Fruit fly (Drosophila melanogaster) whole organism, embryonic: ENCODE data around the gene CG45066.

Experiments
- Asciz ChIP-seq: fragments of 200-800 bp; sonication (Bioruptor generic); optimal IDR thresholded peaks from 2 replicates; lab custom pipeline; 2017; ENCODE audit warnings: missing biosample characterization, mild to moderate bottlenecking, missing genetic modification characterization, missing genetic modification reagents
- BEAF-32 ChIP-seq: fragments of 200-800 bp; sonication (Bioruptor generic); optimal IDR thresholded peaks from 3 replicates; lab custom pipeline; 2017; ENCODE audit warnings: missing biosample characterization, missing genetic modification characterization, mild to moderate bottlenecking, moderate library complexity, missing genetic modification reagents
- CG10209 ChIP-seq: fragments of 200-800 bp; sonication (Bioruptor generic); optimal IDR thresholded peaks from 3 replicates; lab custom pipeline; 2017; ENCODE audit warnings: missing biosample characterization, mild to moderate bottlenecking, missing genetic modification characterization, missing genetic modification reagents
- CG11398 ChIP-seq: fragments of 200-800 bp; sonication (Bioruptor generic); optimal IDR thresholded peaks from 2 replicates; lab custom pipeline; 2016; ENCODE audit warnings: missing biosample characterization, missing genetic modification characterization
- CG12659 ChIP-seq: fragments of 200-800 bp; sonication (Bioruptor generic); optimal IDR thresholded peaks from 3 replicates; lab custom pipeline; 2017; ENCODE audit warnings: mild to moderate bottlenecking, missing biosample characterization, missing genetic modification reagents, missing genetic modification characterization
- CG15479 ChIP-seq: fragments of 200-800 bp; sonication (Bioruptor generic); optimal IDR thresholded peaks from 3 replicates; lab custom pipeline; 2019; ENCODE audit warnings: missing biosample characterization, mild to moderate bottlenecking, missing genetic modification characterization, moderate library complexity
- CG17361 ChIP-seq: fragments of 200-800 bp; sonication (Bioruptor generic); IDR thresholded peaks from 3 replicates; pipeline ENCODE4 v1.3.6; 2022; ENCODE audit warnings: missing biosample characterization, missing genetic modification characterization
- CG18476 ChIP-seq: fragments of 200-800 bp; sonication (Bioruptor generic); optimal IDR thresholded peaks from 2 replicates; lab custom pipeline; 2016; ENCODE audit warnings: missing biosample characterization, mild to moderate bottlenecking, missing genetic modification characterization
- CG3847 ChIP-seq: fragments of 200-800 bp; sonication (Bioruptor generic); IDR thresholded peaks from 2 replicates; pipeline ENCODE4 v1.3.6; 2022; ENCODE audit warnings: missing biosample characterization, missing genetic modification characterization
- CG4820 ChIP-seq: fragments of 200-800 bp; sonication (Bioruptor generic); optimal IDR thresholded peaks from 3 replicates; lab custom pipeline; 2016; ENCODE audit warnings: missing biosample characterization, missing genetic modification characterization
- CG5180 ChIP-seq: fragments of 200-800 bp; sonication (Bioruptor generic); optimal IDR thresholded peaks from 3 replicates; lab custom pipeline; 2017; ENCODE audit warnings: missing biosample characterization, missing genetic modification characterization, mild to moderate bottlenecking, moderate library complexity, missing genetic modification reagents
- CG5953 ChIP-seq: fragments of 200-800 bp; sonication (Bioruptor generic); IDR thresholded peaks from 2 replicates; pipeline ENCODE4 v1.3.6; 2022; ENCODE audit warnings: missing biosample characterization, missing genetic modification characterization
- CG9817 ChIP-seq: fragments of 200-800 bp; sonication (Bioruptor generic); optimal IDR thresholded peaks from 2 replicates; lab custom pipeline; 2018; ENCODE audit warnings: missing biosample characterization, mild to moderate bottlenecking, missing genetic modification characterization, moderate library complexity
- D ChIP-seq, 2 experiments: fragments of 200-800 bp in 1 of 2; fragments of >200 bp in 1 of 2; sonication (Bioruptor generic) in 1 of 2; optimal IDR thresholded peaks; 2 replicates in 1 of 2; 3 replicates in 1 of 2; lab custom pipeline; 2017; ENCODE audit warnings: mild to moderate bottlenecking in 1 of 2, missing biosample characterization in 1 of 2, missing genetic modification characterization in 1 of 2, missing genetic modification reagents in 1 of 2
- Doc2 ChIP-seq: fragments of 200-800 bp; sonication (Bioruptor generic); IDR thresholded peaks from 2 replicates; pipeline ENCODE4 v1.3.6; 2022; ENCODE audit warnings: missing biosample characterization, missing genetic modification characterization
- Dp ChIP-seq: fragments of 200-800 bp; sonication (Bioruptor generic); optimal IDR thresholded peaks from 2 replicates; lab custom pipeline; 2018; ENCODE audit warnings: missing biosample characterization, mild to moderate bottlenecking, missing genetic modification characterization, moderate library complexity
- Drgx ChIP-seq: fragments of 200-800 bp; sonication (Bioruptor generic); IDR thresholded peaks from 2 replicates; pipeline ENCODE4 v1.3.6; 2022; ENCODE audit warnings: missing biosample characterization, missing genetic modification characterization
- Ets65A ChIP-seq: fragments of 200-800 bp; sonication (Bioruptor generic); peaks from one replicate; lab custom pipeline; 2016; ENCODE audit warnings: missing biosample characterization, missing genetic modification characterization
- Gsc ChIP-seq: fragments of 200-800 bp; sonication (Bioruptor generic); IDR thresholded peaks from 2 replicates; pipeline ENCODE4 v1.3.6; 2022; ENCODE audit warnings: missing biosample characterization, missing genetic modification characterization
- Hmr ChIP-seq: fragments of 200-800 bp; sonication (Bioruptor generic); optimal IDR thresholded peaks from 3 replicates; lab custom pipeline; 2017; ENCODE audit warnings: mild to moderate bottlenecking, missing biosample characterization, missing genetic modification reagents, missing genetic modification characterization
- Lhr ChIP-seq: fragments of 200-800 bp; sonication (Bioruptor generic); optimal IDR thresholded peaks from 3 replicates; lab custom pipeline; 2017; ENCODE audit warnings: mild to moderate bottlenecking, missing biosample characterization, missing genetic modification reagents, missing genetic modification characterization
- NC2β ChIP-seq: fragments of 200-800 bp; sonication (Bioruptor generic); optimal IDR thresholded peaks from 2 replicates; lab custom pipeline; 2016; ENCODE audit warnings: missing biosample characterization, missing genetic modification characterization
- Nf-YA ChIP-seq: fragments of 200-800 bp; sonication (Bioruptor generic); IDR thresholded peaks from 2 replicates; pipeline ENCODE4 v1.3.6; 2022; ENCODE audit warnings: missing biosample characterization, missing genetic modification characterization
- Rfx ChIP-seq: fragments of 200-800 bp; sonication (Bioruptor generic); IDR thresholded peaks from 2 replicates; pipeline ENCODE4 v1.3.6; 2022; ENCODE audit warnings: missing biosample characterization, missing genetic modification characterization
- Spps ChIP-seq: fragments of 200-800 bp; sonication (Bioruptor generic); optimal IDR thresholded peaks from 2 replicates; lab custom pipeline; 2018; ENCODE audit warnings: missing biosample characterization, mild to moderate bottlenecking, missing genetic modification characterization
- Usf ChIP-seq: fragments of 200-800 bp; sonication (Bioruptor generic); optimal IDR thresholded peaks from 2 replicates; lab custom pipeline; 2017; ENCODE audit warnings: missing genotype, missing biosample characterization, missing genetic modification characterization
- bbx ChIP-seq: fragments of 200-800 bp; sonication (Bioruptor generic); IDR thresholded peaks from 2 replicates; pipeline ENCODE4 v1.3.6; 2022; ENCODE audit warnings: missing biosample characterization, missing genetic modification characterization; ENCODE audit not compliant: partially characterized antibody
- btn ChIP-seq: fragments of 200-800 bp; sonication (Bioruptor generic); optimal IDR thresholded peaks from 2 replicates; lab custom pipeline; 2016; ENCODE audit warnings: missing biosample characterization, missing genetic modification characterization
- chif ChIP-seq, 2 experiments: fragments of 200-800 bp; sonication (Bioruptor generic); optimal IDR thresholded peaks; 3 replicates each; lab custom pipeline; 2016; ENCODE audit warnings: missing biosample characterization in 2 of 2, missing genetic modification characterization in 2 of 2
- chinmo ChIP-seq: fragments of 200-800 bp; sonication (Bioruptor generic); IDR thresholded peaks from 4 replicates; pipeline ENCODE4 v1.3.6; 2022; ENCODE audit warnings: missing biosample characterization, missing genetic modification characterization; ENCODE audit not compliant: partially characterized antibody
- cwo ChIP-seq: fragments of 200-800 bp; sonication (Bioruptor generic); optimal IDR thresholded peaks from 3 replicates; lab custom pipeline; 2017; ENCODE audit warnings: missing biosample characterization, missing genetic modification characterization, mild to moderate bottlenecking, moderate library complexity, missing genetic modification reagents
- emc ChIP-seq: fragments of 200-800 bp; sonication (Bioruptor generic); optimal IDR thresholded peaks from 2 replicates; lab custom pipeline; 2016; ENCODE audit warnings: missing biosample characterization, missing genetic modification characterization
- en ChIP-seq: fragments of 200-800 bp; sonication (Bioruptor generic); optimal IDR thresholded peaks from 2 replicates; lab custom pipeline; 2016; ENCODE audit warnings: missing biosample characterization, missing genetic modification characterization
- fd102C ChIP-seq: fragments of 200-800 bp; sonication (Bioruptor generic); optimal IDR thresholded peaks from 2 replicates; lab custom pipeline; 2018; ENCODE audit warnings: missing biosample characterization, mild to moderate bottlenecking, missing genetic modification characterization, moderate library complexity
- ftz-f1 ChIP-seq: fragments of 200-800 bp; sonication (Bioruptor generic); optimal IDR thresholded peaks from 2 replicates; lab custom pipeline; 2016; ENCODE audit warnings: missing biosample characterization, missing genetic modification characterization
- gcm2 ChIP-seq: fragments of 200-800 bp; sonication (Bioruptor generic); optimal IDR thresholded peaks from 2 replicates; lab custom pipeline; 2016; ENCODE audit warnings: missing biosample characterization, missing genetic modification characterization
- gsb ChIP-seq: fragments of 200-800 bp; sonication (Bioruptor generic); IDR thresholded peaks from 2 replicates; pipeline ENCODE4 v1.3.6; 2022; ENCODE audit warnings: missing biosample characterization, missing genetic modification characterization
- hb ChIP-seq: fragments of 200-800 bp; sonication (Bioruptor generic); IDR thresholded peaks from 3 replicates; pipeline ENCODE4 v1.3.6; 2022; ENCODE audit warnings: missing biosample characterization, missing genetic modification characterization; ENCODE audit not compliant: partially characterized antibody
- hth ChIP-seq: fragments of >200 bp; optimal IDR thresholded peaks from 2 replicates; lab custom pipeline; 2017; ENCODE audit warnings: inconsistent platforms
- kay ChIP-seq: fragments of 200-800 bp; sonication (Bioruptor generic); optimal IDR thresholded peaks from 2 replicates; lab custom pipeline; 2016; ENCODE audit warnings: missing biosample characterization, missing genetic modification characterization
- lov ChIP-seq, 2 experiments: fragments of 200-800 bp in 1 of 2; fragments of >200 bp in 1 of 2; sonication (Bioruptor generic) in 1 of 2; IDR thresholded peaks in 1 of 2; optimal IDR thresholded peaks in 1 of 2; 2 replicates in 1 of 2; 3 replicates in 1 of 2; pipeline versions ENCODE4 v1.3.6 to Lab custom; 2017 to 2022; ENCODE audit warnings: missing biosample characterization in 1 of 2, missing genetic modification characterization in 1 of 2
- luna ChIP-seq: fragments of 200-800 bp; sonication (Bioruptor generic); optimal IDR thresholded peaks from 2 replicates; lab custom pipeline; 2016; ENCODE audit warnings: missing biosample characterization, missing genetic modification characterization
- sisA ChIP-seq: fragments of 200-800 bp; sonication (Bioruptor generic); IDR thresholded peaks from 2 replicates; pipeline ENCODE4 v1.3.6; 2022; ENCODE audit warnings: missing biosample characterization, missing genetic modification characterization
- tin ChIP-seq: fragments of 200-800 bp; sonication (Bioruptor generic); optimal IDR thresholded peaks from 3 replicates; lab custom pipeline; 2016; ENCODE audit warnings: missing biosample characterization, missing genetic modification characterization
- tna ChIP-seq: fragments of 200-800 bp; sonication (Bioruptor generic); IDR thresholded peaks from 2 replicates; pipeline ENCODE4 v1.3.6; 2022; ENCODE audit warnings: missing biosample characterization, missing genetic modification characterization; ENCODE audit not compliant: partially characterized antibody
- twi ChIP-seq: fragments of 200-800 bp; optimal IDR thresholded peaks from 2 replicates; lab custom pipeline; 2019; ENCODE audit warnings: missing biosample characterization, mild to moderate bottlenecking, missing genetic modification characterization, moderate library complexity
- vnd ChIP-seq: fragments of 200-800 bp; sonication (Bioruptor generic); IDR thresholded peaks from 3 replicates; pipeline ENCODE4 v1.3.6; 2022; ENCODE audit warnings: missing biosample characterization, missing genetic modification characterization; ENCODE audit not compliant: partially characterized antibody

The CG45066 gene

dm6 chr3L:3106908-3107821, 3.9 kb downstream of the CG45066 start, which contains the start of gene Cht7 (continued):
- TF ChIP-seq tin (GFP tag; lab: Kevin White, UChicago) = peak; percentile 75
- TF ChIP-seq CG11398 = peak; percentile 49
- TF ChIP-seq twi = peak; percentile 72
- peak; percentile 76 for TF ChIP-seq CG18476 (GFP tag; lab: Kevin White, UChicago)
- TF ChIP-seq luna = no peak
- TF ChIP-seq CG5180 = peak; percentile 80
- 0 out of 2 replicates have a peak, but pooled peaks have one; percentile 30 for TF ChIP-seq Doc2 (GFP tag; lab: Robert Waterston, UW)
- no peak for TF ChIP-seq vnd (GFP tag; lab: Robert Waterston, UW)
- TF ChIP-seq CG9817 (tag; lab: Kevin White, UChicago) = peak; percentile 82
- peak; percentile 79 for TF ChIP-seq gcm2 (GFP tag; lab: Kevin White, UChicago)
- no peak for TF ChIP-seq hth (lab: Kevin White, UChicago)
- TF ChIP-seq Asciz (GFP tag; lab: Kevin White, UChicago) = peak; percentile 73
- peak; percentile 47; the same call in 1 of the 2 replicates for TF ChIP-seq CG5953 (GFP tag; lab: Robert Waterston, UW)
- no peak for TF ChIP-seq fd102C
- TF ChIP-seq D (optimal IDR thresholded peaks at IDR 0.05; lab: Kevin White, UChicago) = no peak
- peak; percentile 81 for TF ChIP-seq D (GFP tag; optimal IDR thresholded peaks at IDR 0.05; lab: Kevin White, UChicago)
- TF ChIP-seq lov (optimal IDR thresholded peaks at IDR 0.05; lab: Kevin White, UChicago) = no peak
- TF ChIP-seq lov (GFP tag; IDR thresholded peaks at IDR 0.05; lab: Robert Waterston, UW) = peak; percentile 56; the same call in 1 of the 3 replicates
- TF ChIP-seq Gsc = peak; percentile 66
- TF ChIP-seq btn (GFP tag; lab: Kevin White, UChicago) = peak; percentile 43
- TF ChIP-seq chinmo (GFP tag; lab: Robert Waterston, UW) = peak; percentile 98
- peak; percentile 83 for TF ChIP-seq CG3847 (GFP tag; lab: Robert Waterston, UW)
- peak; percentile 49 for TF ChIP-seq Spps (tag; lab: Kevin White, UChicago)
- TF ChIP-seq Drgx (GFP tag; lab: Robert Waterston, UW) = peak; percentile 92
- peak; percentile 90 for TF ChIP-seq Hmr (GFP tag; lab: Kevin White, UChicago)
- no peak for TF ChIP-seq BEAF-32
- TF ChIP-seq ftz-f1 = peak; percentile 8
- TF ChIP-seq emc (GFP tag; lab: Kevin White, UChicago) = peak; percentile 14
- TF ChIP-seq tna (GFP tag; lab: Robert Waterston, UW) = no peak
- TF ChIP-seq hb = no peak
- TF ChIP-seq Nf-YA = peak; percentile 78
- TF ChIP-seq CG10209 (GFP tag; lab: Kevin White, UChicago) = peak; percentile 89
- TF ChIP-seq sisA (GFP tag; lab: Robert Waterston, UW) = peak; percentile 77
- peak; percentile 61 for TF ChIP-seq kay (GFP tag; lab: Kevin White, UChicago)
- no peak for TF ChIP-seq bbx
- TF ChIP-seq en (GFP tag; lab: Kevin White, UChicago) = peak; percentile 46
- peak; percentile 69 for TF ChIP-seq CG4820 (GFP tag; lab: Kevin White, UChicago)
- peak; percentile 91 for TF ChIP-seq Rfx (GFP tag; lab: Robert Waterston, UW)
- no peak for TF ChIP-seq CG15479 (GFP tag; lab: Kevin White, UChicago)
- TF ChIP-seq Dp (GFP tag; lab: Kevin White, UChicago) = no peak
- peak; percentile 68 for TF ChIP-seq NC2β (GFP tag; lab: Kevin White, UChicago)
- TF ChIP-seq CG17361 = peak; percentile 90
- peak; percentile 62 for TF ChIP-seq Usf (GFP tag; lab: Kevin White, UChicago)
- TF ChIP-seq Ets65A (GFP tag; lab: Kevin White, UChicago) = peak; percentile 92
- peak; percentile 71 for TF ChIP-seq gsb (GFP tag; lab: Robert Waterston, UW)
- peak; percentile 92 for TF ChIP-seq CG12659 (GFP tag; lab: Kevin White, UChicago)
- TF ChIP-seq Lhr (GFP tag; lab: Kevin White, UChicago) = peak; percentile 65
- TF ChIP-seq cwo (GFP tag; lab: Kevin White, UChicago) = peak; percentile 75
- peak; percentile 71 to 77 for TF ChIP-seq chif (GFP tag; optimal IDR thresholded peaks at IDR 0.05; lab: Kevin White, UChicago)
